Worm (Caenorhabditis elegans) whole organism, dauer: ENCODE measurements around the gene M05D6.9.

ENCODE experiments used
- unc-62 ChIP-seq: sonication (generic microtip); optimal IDR thresholded peaks from 2 replicates; lab custom pipeline; 2017; ENCODE audit warnings: missing biosample characterization, missing genetic modification reagents, missing genetic modification characterization

Gene M05D6.9

DNA sequence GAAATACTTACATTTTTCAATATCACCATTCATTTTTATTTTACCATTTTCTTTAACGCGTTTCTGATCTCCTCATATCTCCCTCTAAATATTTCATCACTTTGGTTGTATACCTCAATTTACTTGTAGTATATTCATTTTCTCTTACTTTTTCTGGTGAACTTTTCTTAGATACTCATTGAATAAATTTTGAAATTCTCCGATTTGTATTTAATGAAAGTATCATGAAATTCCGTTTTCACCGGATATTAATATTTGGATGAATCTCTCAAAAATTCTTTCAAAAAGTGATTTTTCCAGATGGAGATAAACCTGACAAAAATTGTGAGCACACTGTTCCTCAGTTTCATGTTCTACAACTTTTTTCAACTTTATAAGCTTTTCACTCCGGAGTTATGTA lies 24.1 kb downstream of the M05D6.9 start, which contains the start of gene T13H5.8:
TSS of gene T13H5.8 (plus strand) at position 301 of the 400 bp plus-strand sequence.
- no peak for TF ChIP-seq unc-62 (GFP tag; lab: Kevin White, UChicago)

DNA sequence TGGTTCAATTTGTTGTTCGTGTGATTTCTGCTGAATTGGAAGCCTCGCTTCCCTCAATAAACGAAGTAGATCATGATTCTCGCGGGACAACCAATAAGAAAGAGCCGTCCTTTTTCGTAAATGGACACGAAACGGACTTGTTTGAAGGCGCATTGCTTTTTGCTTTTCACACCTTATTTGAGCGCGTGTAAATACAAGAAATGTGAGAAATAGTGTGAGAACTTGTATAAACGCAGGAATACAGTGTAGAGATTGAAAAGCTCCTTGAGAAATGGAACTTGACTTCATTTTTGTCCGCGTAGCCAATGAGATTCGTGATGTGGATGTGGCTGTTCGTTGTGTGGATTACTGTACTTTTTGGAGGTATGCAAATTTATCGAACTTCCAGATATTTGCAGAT lies 26.5 kb downstream of the M05D6.9 start, which contains the start of gene cht-2:
TSS of gene cht-2 (plus strand) at position 301 of the 400 bp plus-strand sequence.
- no peak for TF ChIP-seq unc-62 (GFP tag; lab: Kevin White, UChicago)

DNA sequence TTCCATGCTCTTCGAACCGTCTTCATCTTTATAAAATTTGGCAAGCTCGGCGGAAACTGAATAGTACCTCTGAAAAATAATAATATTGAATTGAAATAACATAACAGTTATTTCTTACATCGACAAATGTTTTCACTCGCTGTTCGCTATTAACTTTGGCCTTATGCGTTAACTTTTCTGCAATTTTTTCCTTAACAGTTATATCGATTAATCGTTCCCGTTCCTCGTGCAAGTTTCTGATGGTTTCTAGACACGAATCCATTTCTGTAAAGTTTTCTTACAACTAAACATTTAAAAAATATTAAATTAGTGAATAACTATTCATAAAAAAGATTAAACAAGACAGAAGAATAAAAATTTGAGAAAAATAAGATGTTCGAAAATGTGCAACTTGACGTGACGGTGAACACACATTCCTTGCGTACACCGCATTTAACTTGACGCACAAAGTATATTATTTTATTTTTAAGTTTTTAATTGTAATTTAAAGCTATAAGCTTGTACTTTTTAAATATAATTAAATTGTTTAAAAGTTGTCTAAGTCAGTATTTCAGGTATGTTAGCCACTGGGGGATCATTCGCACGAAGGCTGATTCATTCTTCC lies 31.2 kb downstream of the M05D6.9 start, which contains the start of the genes prp-9 and mrps-18B:
TSS of gene prp-9 (minus strand) at position 264 of the 604 bp plus-strand sequence.
TSS of gene mrps-18B (plus strand) at position 549 of the 604 bp plus-strand sequence.
- no peak for TF ChIP-seq unc-62 (GFP tag; lab: Kevin White, UChicago)

DNA sequence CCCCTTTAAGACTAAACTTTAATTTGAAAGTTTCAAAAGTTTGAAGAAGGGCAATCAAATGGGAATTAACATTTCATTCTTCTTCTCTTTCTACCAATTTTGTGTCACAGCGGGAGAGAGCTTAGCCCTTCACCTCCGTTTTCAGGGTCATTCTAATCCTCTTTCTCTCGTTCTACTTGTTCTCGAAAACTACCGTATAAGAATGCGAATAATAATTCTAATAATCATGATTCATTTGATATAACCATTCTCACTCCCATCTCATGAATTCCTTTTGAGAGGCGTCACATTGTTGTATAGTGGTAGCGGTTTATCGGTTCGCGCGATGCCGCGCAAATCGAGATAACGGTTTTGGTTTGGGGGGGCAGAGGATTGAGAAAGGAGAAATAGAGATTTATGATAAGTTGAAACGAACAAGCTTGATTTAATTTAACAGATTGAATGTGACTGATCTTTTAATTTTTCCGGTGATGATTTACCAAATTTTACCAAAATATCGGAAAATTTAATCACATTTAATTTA lies 35.2 kb downstream of the M05D6.9 start:
- TF ChIP-seq unc-62 (GFP tag; lab: Kevin White, UChicago): no peak

DNA sequence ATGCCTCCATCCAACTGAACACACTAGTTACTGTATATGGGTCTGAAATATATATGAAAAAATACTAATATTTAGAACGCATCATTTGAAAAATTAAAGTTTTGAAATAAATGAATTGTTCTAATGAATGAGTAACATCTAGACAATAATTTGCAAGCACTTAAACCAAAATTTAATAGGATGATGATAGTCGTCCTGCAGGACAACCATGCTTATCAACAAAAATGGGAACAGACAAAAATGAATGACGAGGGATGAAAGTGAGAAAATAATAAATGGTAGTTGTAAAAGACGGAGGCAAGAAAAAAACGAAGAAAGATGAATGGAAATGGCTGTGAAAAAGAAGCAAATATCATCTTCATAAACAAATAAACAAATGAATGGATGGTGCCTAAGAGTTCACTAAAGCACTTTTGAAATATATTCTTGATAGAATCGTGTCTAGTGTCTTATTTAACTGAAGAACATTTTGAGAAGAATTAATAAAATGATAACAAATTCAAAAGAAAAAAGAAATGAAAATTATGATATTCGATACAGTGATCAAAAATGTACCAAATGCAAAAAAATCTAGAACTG lies 37.2 kb downstream of the M05D6.9 start, which contains the start of gene gldi-7:
TSS of gene gldi-7 (minus strand) at position 42 of the 579 bp plus-strand sequence.
- no peak for TF ChIP-seq unc-62 (GFP tag; lab: Kevin White, UChicago)

DNA sequence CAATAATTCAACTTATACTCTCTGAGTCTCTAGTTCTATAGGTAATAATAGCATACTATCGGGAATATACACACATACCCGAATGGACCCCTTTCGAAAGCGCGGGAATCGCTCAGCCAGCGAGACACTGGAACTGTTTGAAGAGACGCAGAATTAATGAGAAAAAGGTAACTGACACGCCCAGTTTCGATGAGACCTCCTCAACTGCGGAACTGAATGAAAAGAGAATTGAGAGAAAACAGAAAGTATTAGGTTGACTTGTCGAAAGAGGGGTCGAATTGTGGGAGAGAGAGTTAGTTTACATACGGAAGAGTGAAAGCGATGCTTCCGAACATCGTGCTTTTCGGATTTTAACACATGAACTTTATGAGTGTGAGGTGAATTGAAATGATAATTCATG lies 37.9 kb downstream of the M05D6.9 start:
- TF ChIP-seq unc-62 (GFP tag; lab: Kevin White, UChicago): no peak

DNA sequence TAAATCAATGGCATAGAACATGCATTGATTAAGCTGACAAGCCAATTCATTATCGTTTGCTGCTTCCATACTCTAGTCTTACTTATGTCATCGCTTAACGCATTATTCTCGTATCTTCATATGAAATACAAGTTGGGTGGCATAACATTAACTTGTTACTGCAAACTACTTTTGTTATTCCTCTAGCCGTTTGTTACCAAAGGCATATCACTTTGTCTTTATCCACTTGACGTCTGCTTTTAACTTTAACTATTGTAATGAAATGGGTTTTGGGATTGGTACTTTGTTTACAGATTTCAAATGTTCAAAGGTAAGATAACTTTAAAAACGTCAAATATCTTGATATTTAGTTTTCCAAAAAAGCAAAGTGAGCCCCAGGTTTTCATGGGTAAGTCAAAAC lies 42.0 kb downstream of the M05D6.9 start, which contains the start of gene W01C9.2:
TSS of gene W01C9.2 (plus strand) at position 301 of the 400 bp plus-strand sequence.
- TF ChIP-seq unc-62 (GFP tag; lab: Kevin White, UChicago): no peak

DNA sequence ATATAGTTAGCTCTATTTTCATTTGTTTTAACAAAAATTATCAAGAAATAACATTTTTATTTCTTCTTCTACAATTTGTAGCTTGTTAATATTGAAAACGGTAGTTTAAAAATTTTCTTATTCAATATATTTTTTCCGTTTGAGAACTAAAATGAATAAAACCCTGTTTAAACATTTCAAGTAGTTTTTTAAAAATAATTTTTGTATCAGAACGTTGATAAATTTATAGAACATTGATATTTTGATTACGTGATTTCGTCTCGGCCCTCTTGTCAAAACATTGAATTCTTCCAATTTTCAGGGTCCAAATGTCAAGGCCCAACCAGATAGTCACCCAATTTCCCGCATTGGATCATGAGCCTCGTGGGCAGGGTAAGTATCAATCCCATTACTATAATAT lies 46.3 kb downstream of the M05D6.9 start, which contains the start of gene pqn-73:
TSS of gene pqn-73 (plus strand) at position 301 of the 400 bp plus-strand sequence.
- no peak for TF ChIP-seq unc-62 (GFP tag; lab: Kevin White, UChicago)
